Worm (Caenorhabditis elegans): Measurements from ENCODE around the gene nhr-223.

DNA sequence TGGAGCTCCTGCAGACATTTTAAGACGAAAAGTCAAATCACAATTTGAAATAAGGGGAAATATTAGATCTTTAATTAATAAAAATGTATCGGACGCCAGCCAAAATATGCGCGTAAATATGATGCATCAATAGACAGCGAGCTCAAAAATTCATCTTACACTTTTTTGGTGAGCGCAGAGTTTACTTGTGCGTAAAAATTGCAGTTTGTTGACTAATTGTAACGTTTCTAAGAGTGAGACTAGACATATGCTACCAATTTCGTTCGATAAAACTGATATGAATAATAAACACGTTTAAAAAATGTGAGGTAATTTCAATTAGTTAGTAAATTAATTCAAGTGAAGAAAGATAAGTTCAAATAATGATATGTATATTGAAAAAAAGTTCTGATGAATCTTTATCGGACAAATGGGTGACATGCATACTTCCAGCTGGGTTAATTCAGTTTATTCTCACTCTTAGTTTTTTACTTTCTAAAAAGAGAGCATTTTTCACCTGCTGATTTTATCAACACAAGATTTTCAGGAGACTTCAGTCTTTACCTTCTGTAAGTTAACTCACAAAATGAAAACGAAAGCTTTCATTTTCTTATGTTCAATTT lies 17.0 kb upstream of the nhr-223 start, which contains the start of the genes nhr-285 and irld-52:
- TF ChIP-seq nhr-11 (tag; optimal IDR thresholded peaks at IDR 0.05), result no peak
- TF ChIP-seq aly-2 (tag; optimal IDR thresholded peaks at IDR 0.05), result no peak
- no peak for TF ChIP-seq nhr-76 (tag; optimal IDR thresholded peaks at IDR 0.05)
- no peak for TF ChIP-seq lin-15B (tag; optimal IDR thresholded peaks at IDR 0.05)
